Worm (Caenorhabditis elegans) whole organism, early embryonic: ENCODE results near the gene sas-1.

Experiments
- ama-1 ChIP-seq: fragments of 150-350 bp; optimal IDR thresholded peaks from 2 replicates; lab custom pipeline; 2014
- ceh-13 ChIP-seq: fragments of 200-800 bp; sonication (Bioruptor generic); optimal IDR thresholded peaks from 2 replicates; lab custom pipeline; 2018; ENCODE audit warnings: mild to moderate bottlenecking, missing genetic modification characterization, missing compliant biosample characterization
- hmbx-1 ChIP-seq: sonication (generic microtip); optimal IDR thresholded peaks from 2 replicates; lab custom pipeline; 2016; ENCODE audit warnings: mild to moderate bottlenecking, missing genetic modification characterization, missing compliant biosample characterization
- hnd-1 ChIP-seq: sonication (generic microtip); optimal IDR thresholded peaks from 2 replicates; lab custom pipeline; 2016; ENCODE audit warnings: missing genetic modification characterization, missing compliant biosample characterization

- TF ChIP-seq ama-1 (lab: Kevin White, UChicago) (no peak), hmbx-1 (no peak), hnd-1 (tag; lab: Kevin White, UChicago) (no peak), ceh-13 (GFP tag; lab: Kevin White, UChicago) (no peak)
Measured at ce11 chrIII:12699194-12699593, at the start of gene sas-1.
